Fruit fly (Drosophila melanogaster): ENCODE measurements around the gene CG33272.
A peak's percentile ranks its signal among the peaks of the same experiment; 100 is the strongest.

The CG33272 gene

dm6 chr3L:11484483-11484882 lies 25.9 kb downstream of the CG33272 start (continued):
- peak; percentile 57 for TF ChIP-seq CG10979 (tag; optimal IDR thresholded peaks at IDR 0.05)
- no peak for TF ChIP-seq stwl (tag; optimal IDR thresholded peaks at IDR 0.05)
- TF ChIP-seq CG13123 (GFP tag; optimal IDR thresholded peaks at IDR 0.05): no peak
- TF ChIP-seq hth (optimal IDR thresholded peaks at IDR 0.05): no peak
- TF ChIP-seq lilli (GFP tag; optimal IDR thresholded peaks at IDR 0.05): no peak
- no peak for TF ChIP-seq HmgD (GFP tag; optimal IDR thresholded peaks at IDR 0.05)
- no peak for TF ChIP-seq corto (GFP tag; optimal IDR thresholded peaks at IDR 0.05)
- no peak for TF ChIP-seq crc (GFP tag; optimal IDR thresholded peaks at IDR 0.05)
- TF ChIP-seq en (GFP tag; optimal IDR thresholded peaks at IDR 0.05): no peak
- TF ChIP-seq dan (GFP tag; IDR thresholded peaks at IDR 0.05): no peak
- TF ChIP-seq CG18262 (tag; optimal IDR thresholded peaks at IDR 0.05): peak; percentile 27
- TF ChIP-seq CG1647 (GFP tag; optimal IDR thresholded peaks at IDR 0.05): no peak
- no peak for TF ChIP-seq odd (GFP tag; optimal IDR thresholded peaks at IDR 0.05)
- TF ChIP-seq disco-r (GFP tag; optimal IDR thresholded peaks at IDR 0.05): no peak
- no peak for TF ChIP-seq Lim3 (GFP tag; IDR thresholded peaks at IDR 0.05)
- TF ChIP-seq D19B (GFP tag; optimal IDR thresholded peaks at IDR 0.05): no peak
- TF ChIP-seq Camta (GFP tag; optimal IDR thresholded peaks at IDR 0.05): no peak
- TF ChIP-seq vvl (GFP tag; IDR thresholded peaks at IDR 0.05): no peak
- no peak for TF ChIP-seq CG32772 (GFP tag; IDR thresholded peaks at IDR 0.05)
- TF ChIP-seq pita (GFP tag; optimal IDR thresholded peaks at IDR 0.05): no peak
- no peak for TF ChIP-seq nerfin-2 (GFP tag; IDR thresholded peaks at IDR 0.05; ENCODE audit: partially characterized antibody)
- no peak for TF ChIP-seq repo (GFP tag; optimal IDR thresholded peaks at IDR 0.05)
- no peak for TF ChIP-seq CG4854 (GFP tag; optimal IDR thresholded peaks at IDR 0.05)
- TF ChIP-seq Xrp1 (GFP tag; IDR thresholded peaks at IDR 0.05): peak; percentile 66
- TF ChIP-seq Dll (GFP tag; IDR thresholded peaks at IDR 0.05; ENCODE audit: partially characterized antibody): no peak
- TF ChIP-seq CG3995 (GFP tag; optimal IDR thresholded peaks at IDR 0.05): no peak
- no peak for TF ChIP-seq MESR4 (GFP tag; optimal IDR thresholded peaks at IDR 0.05)
- TF ChIP-seq CG8944 (GFP tag; optimal IDR thresholded peaks at IDR 0.05): no peak
- TF ChIP-seq CG16815 (GFP tag; optimal IDR thresholded peaks at IDR 0.05): no peak
- TF ChIP-seq Fer3 (tag; optimal IDR thresholded peaks at IDR 0.05): peak; percentile 39
- TF ChIP-seq CG6689 (GFP tag; IDR thresholded peaks at IDR 0.05): no peak
- TF ChIP-seq CG8359 (GFP tag; optimal IDR thresholded peaks at IDR 0.05; ENCODE audit: borderline replicate concordance): no peak
- no peak for TF ChIP-seq CG18011 (GFP tag; optimal IDR thresholded peaks at IDR 0.05)
- TF ChIP-seq zfh2 (GFP tag; optimal IDR thresholded peaks at IDR 0.05): no peak
- TF ChIP-seq gt (GFP tag; IDR thresholded peaks at IDR 0.05): no peak
- no peak for TF ChIP-seq CG18764 (GFP tag; optimal IDR thresholded peaks at IDR 0.05)
- TF ChIP-seq Hr39 (optimal IDR thresholded peaks at IDR 0.05): no peak
- TF ChIP-seq Dek (tag; optimal IDR thresholded peaks at IDR 0.05): no peak
- TF ChIP-seq unc-4 (GFP tag; IDR thresholded peaks at IDR 0.05; ENCODE audit: partially characterized antibody): no peak
- TF ChIP-seq pnt (GFP tag; optimal IDR thresholded peaks at IDR 0.05): no peak
- no peak for TF ChIP-seq Deaf1 (tag; optimal IDR thresholded peaks at IDR 0.05)
- TF ChIP-seq CG1602 (GFP tag; optimal IDR thresholded peaks at IDR 0.05): no peak
- TF ChIP-seq CG17568 (GFP tag; optimal IDR thresholded peaks at IDR 0.05): no peak
- no peak for TF ChIP-seq hb (GFP tag; IDR thresholded peaks at IDR 0.05; ENCODE audit: partially characterized antibody)
- no peak for TF ChIP-seq CG3163 (GFP tag; optimal IDR thresholded peaks at IDR 0.05)
- no peak for TF ChIP-seq schlank (tag; optimal IDR thresholded peaks at IDR 0.05)
- no peak for TF ChIP-seq ase (GFP tag; IDR thresholded peaks at IDR 0.05)
- no peak for TF ChIP-seq CG34376 (GFP tag; optimal IDR thresholded peaks at IDR 0.05)
- TF ChIP-seq Sox100B (GFP tag; optimal IDR thresholded peaks at IDR 0.05): peak; percentile 39
- no peak for TF ChIP-seq HLH3B (GFP tag; IDR thresholded peaks at IDR 0.05)
- TF ChIP-seq CG6175 (GFP tag; IDR thresholded peaks at IDR 0.05): no peak
- no peak for TF ChIP-seq fd64A (GFP tag; optimal IDR thresholded peaks at IDR 0.05)
- TF ChIP-seq CG11398 (GFP tag; optimal IDR thresholded peaks at IDR 0.05): no peak
